Worm (Caenorhabditis elegans) whole organism, dauer: ENCODE measurements around the gene C34E11.2.

Experiments
- unc-62 ChIP-seq: sonication (generic microtip); optimal IDR thresholded peaks from 2 replicates; lab custom pipeline; 2017; ENCODE audit warnings: missing biosample characterization, missing genetic modification reagents, missing genetic modification characterization

Gene C34E11.2

DNA sequence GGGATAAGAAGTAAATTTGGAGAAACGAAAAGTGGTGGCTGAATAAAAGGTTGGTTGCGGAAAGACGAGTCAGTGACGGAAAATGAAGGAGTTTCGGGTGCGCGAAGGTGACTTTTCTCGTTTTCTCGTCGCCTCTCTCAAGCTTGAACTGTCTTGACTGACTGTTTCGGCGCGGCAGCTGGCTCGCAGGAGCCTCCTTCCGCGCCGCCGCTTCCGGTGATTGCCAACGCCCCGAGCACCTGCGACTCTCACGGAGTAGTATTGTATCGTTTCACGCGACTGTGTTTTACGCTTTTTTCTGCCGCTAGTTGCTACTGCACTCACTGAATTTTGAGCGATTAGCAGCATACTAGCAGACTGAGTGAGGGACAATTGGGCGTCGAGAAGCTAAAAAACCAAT lies at the start of gene C34E11.2:
C34E11.2 (minus strand) TSS at position 84 of the 400 bp plus-strand sequence.
- no peak for TF ChIP-seq unc-62 (GFP tag; lab: Kevin White, UChicago)

DNA sequence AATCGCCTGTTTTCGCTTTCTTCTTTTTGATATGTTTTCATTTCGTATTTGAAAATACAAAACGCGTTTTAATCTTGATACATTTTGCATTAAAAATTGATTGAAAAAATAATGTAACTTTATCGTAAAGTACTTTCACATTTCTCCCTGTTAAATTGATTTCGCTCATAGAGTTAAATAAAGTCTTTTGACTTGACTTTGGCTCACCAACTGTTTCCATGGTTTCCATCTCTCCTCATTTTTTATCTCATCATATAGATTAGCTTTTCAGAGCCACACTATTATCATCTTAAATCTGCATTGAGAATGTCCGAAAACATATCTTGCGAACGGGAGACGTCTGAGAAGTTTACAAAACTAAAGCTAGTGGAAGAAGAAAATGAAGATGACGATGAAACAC lies 48.8 kb upstream of the C34E11.2 start, which contains the start of gene F54F7.10:
F54F7.10 (plus strand) TSS at position 301 of the 400 bp plus-strand sequence.
- TF ChIP-seq unc-62 (GFP tag; lab: Kevin White, UChicago), result no peak

DNA sequence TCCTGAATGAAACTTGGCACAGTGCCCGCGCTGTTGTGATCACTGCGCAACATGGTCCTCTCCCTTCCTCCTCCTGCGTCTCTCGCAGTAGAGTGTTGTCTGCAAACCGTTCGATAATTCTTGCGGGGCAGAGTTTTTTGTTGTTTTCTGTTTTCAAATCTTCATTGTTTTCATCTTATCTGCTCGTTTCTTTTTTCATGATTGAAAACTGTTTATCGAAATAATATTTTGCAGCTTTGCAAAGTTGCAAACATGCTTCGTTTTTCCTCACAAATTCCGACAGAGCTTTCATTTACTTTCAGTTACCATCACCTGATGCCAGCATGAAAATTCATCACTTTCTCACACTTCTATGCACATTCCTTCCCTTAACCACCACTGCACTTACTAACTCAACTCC lies 42.6 kb upstream of the C34E11.2 start, which contains the start of gene mes-1:
mes-1 (plus strand) TSS at position 301 of the 400 bp plus-strand sequence.
- TF ChIP-seq unc-62 (GFP tag; lab: Kevin White, UChicago), result no peak

DNA sequence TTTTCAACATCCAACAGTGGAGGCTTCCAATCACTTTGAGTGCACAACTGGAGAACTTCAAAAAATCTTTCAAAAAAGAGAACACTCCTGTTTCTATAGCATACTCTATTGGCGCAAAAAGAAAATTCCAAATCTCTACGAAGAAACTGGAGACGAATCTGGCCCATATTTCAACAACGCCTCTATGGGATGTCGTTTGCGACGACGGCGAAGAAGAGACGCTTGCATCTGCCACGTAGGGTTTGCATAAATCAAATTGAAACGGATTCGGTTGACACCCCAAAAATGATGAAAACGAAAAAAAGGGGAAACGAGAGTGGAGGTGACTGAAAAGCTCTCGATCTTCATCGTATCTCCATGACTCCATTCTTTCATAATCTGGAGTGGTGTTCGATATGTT lies 41.7 kb upstream of the C34E11.2 start:
- no peak for TF ChIP-seq unc-62 (GFP tag; lab: Kevin White, UChicago)

DNA sequence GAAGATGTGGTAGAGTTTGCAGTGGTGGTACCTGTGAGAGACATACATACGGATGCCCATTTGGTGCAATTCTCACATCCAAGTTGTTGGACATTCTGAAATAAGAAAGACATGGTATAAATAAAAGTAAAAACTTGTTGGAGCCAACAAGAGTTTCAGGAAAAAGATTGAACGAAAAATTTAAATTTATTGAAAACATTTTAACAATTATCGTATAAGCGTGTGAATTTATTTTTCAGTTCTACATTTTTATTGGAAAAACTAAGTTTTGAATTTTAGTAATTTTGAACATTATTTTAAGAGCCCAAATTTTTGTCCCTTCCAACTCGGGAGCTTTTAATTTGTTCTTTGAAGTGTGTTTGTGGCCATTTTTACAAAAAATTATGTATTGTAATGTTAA lies 40.4 kb upstream of the C34E11.2 start, which contains the start of gene F54F7.8:
F54F7.8 (minus strand) TSS at position 101 of the 400 bp plus-strand sequence.
- TF ChIP-seq unc-62 (GFP tag; lab: Kevin White, UChicago), result no peak

DNA sequence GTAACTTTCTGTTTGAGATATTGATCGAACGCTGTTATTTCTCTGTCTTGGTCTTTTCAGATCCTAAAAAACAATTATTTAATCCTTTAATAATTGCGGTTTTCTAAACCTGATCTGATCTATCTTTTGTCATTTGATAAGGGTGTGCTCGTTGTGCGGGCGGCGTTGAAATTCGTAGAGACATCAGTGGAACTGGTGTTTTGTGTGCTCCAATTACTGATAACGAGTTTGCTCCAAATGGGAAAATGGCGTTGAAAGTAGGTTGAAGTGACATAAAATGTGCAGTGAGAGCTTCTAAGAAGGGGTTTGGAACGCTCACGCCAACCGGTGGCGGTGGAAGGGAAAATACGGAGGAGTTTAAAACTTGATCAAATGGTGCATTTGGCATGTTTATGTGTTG lies 39.9 kb upstream of the C34E11.2 start:
- no peak for TF ChIP-seq unc-62 (GFP tag; lab: Kevin White, UChicago)

DNA sequence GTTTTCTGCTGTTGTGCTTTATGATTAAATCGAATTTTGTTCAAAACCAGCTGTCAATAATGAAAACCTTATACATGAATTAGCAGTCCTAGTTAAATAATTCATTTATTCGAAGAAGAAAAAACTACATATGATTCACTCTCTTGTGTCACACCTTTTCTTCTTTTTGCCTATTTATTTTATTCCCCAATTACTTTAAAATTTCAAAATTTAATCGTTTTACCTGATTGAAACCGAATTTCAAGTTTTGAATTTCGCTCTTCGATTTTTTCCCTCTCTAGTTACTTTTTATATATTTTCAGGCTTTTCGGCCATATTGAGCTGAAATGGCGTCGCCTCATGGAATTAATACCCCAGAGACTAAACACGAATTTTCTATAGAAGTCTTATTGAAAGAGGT lies 37.9 kb upstream of the C34E11.2 start, which contains the start of gene xtr-1:
xtr-1 (plus strand) TSS at position 301 of the 400 bp plus-strand sequence.
- no peak for TF ChIP-seq unc-62 (GFP tag; lab: Kevin White, UChicago)

DNA sequence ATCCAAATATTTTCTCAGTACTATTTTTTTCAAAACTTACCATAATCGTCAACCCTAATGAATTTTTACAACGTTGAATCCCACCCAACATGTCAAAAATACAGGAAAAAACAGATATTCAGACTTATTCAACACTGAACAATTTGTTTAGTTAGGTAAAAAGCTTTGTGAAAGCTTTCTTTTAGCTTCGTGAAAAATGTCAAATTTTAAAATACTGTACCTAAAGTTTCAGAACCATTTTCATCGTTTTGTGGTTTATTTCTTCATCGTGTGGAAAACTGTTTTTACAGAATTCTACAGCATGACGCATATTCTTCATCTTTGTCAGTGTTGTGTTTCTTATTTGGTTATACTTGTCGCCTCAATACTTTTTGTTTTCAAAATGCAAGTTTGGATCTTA lies 36.0 kb upstream of the C34E11.2 start, which contains the start of gene F54F7.14:
F54F7.14 (plus strand) TSS at position 301 of the 400 bp plus-strand sequence.
- TF ChIP-seq unc-62 (GFP tag; lab: Kevin White, UChicago), result no peak

DNA sequence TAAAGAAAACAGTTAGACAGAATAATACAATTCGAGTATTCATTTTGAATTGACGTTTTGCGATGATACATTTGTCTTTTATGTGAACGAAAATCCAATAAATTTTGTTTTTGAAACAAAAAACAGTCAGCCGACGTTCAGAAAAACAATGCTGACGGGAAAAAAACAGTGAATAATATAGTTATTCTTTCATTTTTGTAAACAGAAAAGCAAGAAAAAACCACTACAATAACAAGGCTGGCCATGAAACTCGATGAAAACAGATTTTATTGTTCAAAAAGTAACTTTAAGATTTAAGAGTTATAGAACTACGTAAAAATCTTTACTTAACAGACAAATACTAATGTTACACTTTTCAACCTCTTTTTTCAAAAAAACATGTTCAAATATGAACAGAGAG lies 35.5 kb upstream of the C34E11.2 start, which contains the start of gene F54F7.3:
F54F7.3 (minus strand) TSS at position 101 of the 400 bp plus-strand sequence.
- TF ChIP-seq unc-62 (GFP tag; lab: Kevin White, UChicago), result no peak

DNA sequence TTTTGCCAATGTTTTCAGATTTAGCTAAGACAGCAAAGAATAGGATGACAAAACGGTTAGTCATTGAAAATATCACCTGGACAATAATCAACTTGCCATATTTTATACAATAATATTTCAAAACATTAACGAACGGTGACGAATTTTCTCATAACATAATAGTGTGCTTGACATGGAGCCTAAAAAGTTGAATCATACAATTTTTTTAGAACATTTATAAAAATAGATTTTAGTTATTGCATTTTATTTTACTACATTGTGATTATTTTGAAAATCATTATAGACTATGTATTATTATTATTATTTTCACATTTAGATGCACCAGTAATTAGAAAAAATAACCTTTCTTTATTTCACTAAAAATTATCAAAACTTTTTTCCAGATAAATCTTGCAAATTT lies 34.1 kb upstream of the C34E11.2 start, which contains the start of gene F54F7.9:
F54F7.9 (minus strand) TSS at position 101 of the 400 bp plus-strand sequence.
- no peak for TF ChIP-seq unc-62 (GFP tag; lab: Kevin White, UChicago)

DNA sequence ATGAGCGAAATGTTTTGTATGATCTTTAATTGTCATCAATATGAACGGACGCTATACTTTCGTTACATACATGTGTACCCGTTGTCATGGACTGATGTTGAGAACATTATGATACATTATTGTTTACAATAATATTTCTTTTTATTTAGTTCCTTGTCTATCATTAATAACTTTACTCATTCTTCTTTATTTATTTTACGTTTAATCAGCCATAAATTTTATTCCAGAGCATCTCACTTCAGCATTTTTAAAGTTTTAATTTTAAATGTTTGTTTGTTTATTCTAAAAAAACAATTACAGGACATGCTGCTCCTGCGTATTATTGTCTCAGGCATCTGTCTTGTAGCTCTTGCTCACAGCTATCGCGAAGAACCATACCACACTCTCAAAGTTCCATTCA lies 28.8 kb upstream of the C34E11.2 start, which contains the start of gene F54F7.2:
F54F7.2 (plus strand) TSS at position 301 of the 400 bp plus-strand sequence.
- TF ChIP-seq unc-62 (GFP tag; lab: Kevin White, UChicago), result no peak

DNA sequence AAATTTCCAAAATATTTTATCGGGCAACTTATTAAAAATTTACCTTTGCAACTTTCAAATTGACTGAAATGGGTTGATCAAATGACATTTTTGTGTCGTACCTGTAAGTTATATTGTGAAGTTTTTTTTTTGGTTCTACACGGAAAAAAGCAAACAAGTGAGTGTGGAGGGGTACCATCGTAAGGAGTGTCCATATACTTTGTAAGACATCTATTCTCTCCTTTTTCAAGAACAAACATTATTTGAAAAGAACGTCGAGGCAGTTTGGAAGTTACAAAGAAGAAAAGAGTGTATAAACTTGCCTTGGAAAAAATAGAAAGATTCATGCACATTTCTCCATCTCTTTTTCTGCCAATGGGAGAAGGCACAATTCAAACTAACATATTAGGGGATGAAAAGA lies 22.8 kb upstream of the C34E11.2 start, which contains the start of gene taf-7.1:
taf-7.1 (minus strand) TSS at position 101 of the 400 bp plus-strand sequence.
- TF ChIP-seq unc-62 (GFP tag; lab: Kevin White, UChicago), result no peak

DNA sequence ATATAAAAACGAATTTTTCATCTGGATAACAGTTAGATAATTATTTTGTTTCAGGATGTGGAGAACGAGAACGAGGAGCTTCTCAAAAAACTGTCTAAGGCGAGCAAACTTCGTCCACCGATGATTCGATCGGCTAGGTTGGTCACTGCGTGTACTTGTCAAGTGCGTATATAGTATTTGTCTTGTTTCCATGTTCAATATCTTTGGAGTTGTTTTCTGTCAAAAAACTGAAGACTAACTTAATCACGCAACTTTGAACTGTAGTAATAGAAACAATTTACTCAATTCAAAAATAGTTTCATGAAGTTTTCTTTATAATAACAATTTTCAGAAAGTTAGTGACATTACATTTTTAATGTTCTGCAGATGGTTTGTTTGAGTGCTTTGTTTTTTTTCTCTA lies 14.1 kb upstream of the C34E11.2 start:
- TF ChIP-seq unc-62 (GFP tag; lab: Kevin White, UChicago), result no peak

DNA sequence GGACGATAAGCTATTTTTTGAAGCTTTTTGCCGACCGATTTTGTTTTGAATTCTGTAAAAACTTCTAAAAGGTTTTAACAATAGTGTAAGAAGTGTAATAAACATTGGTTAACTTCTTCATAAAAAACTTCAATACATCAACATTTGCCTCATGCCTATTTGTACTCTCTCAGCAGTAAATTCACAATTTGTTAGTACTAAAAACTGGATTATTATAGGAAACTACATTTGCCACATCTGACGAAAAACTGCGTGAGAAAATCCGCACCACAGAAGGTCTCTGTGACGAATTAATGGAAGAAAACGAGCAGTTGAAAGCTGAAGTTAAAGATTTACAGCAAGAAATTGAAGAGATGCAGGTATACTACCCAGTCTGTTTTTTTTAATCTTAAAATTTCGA lies 13.0 kb upstream of the C34E11.2 start:
- no peak for TF ChIP-seq unc-62 (GFP tag; lab: Kevin White, UChicago)

DNA sequence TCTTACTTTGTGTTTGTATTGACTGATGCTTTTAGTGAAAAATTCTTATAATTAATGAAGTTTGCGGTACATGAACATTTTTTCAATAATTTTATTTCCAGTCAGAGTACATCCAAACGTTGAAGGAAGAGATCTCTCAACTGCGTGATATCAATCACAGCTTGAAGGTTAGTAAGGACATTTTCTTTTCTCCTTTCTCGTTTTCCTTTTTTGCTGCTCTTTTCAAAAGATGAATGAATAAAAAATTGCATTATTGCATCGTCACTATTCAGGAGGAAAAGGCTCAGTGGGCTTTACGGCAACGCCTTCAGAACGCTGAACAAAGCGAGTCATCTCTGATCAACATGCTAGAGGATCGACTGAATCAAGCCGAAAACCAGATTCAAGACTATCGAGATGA lies 12.3 kb upstream of the C34E11.2 start:
- TF ChIP-seq unc-62 (GFP tag; lab: Kevin White, UChicago), result no peak

DNA sequence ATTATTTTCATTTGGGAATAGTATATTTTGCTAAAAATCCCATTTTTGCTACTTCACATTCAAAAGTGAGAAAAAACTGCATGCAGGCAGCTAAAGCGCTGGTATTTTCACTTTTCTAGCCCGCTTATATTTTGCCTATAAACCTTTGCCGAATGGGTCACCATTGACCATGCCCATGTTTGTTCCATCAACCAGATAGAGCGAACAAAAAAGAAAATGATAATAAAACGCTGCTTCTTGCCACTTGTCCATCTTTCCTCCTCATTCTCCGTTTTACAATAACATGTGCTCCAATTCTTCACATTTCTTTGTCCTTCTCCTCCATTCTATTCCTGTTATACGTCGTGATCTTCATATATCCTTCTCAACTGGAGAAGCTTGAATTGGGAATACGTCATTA lies 9.2 kb upstream of the C34E11.2 start, which contains the start of gene tag-241:
tag-241 (plus strand) TSS at position 301 of the 400 bp plus-strand sequence.
- no peak for TF ChIP-seq unc-62 (GFP tag; lab: Kevin White, UChicago)

DNA sequence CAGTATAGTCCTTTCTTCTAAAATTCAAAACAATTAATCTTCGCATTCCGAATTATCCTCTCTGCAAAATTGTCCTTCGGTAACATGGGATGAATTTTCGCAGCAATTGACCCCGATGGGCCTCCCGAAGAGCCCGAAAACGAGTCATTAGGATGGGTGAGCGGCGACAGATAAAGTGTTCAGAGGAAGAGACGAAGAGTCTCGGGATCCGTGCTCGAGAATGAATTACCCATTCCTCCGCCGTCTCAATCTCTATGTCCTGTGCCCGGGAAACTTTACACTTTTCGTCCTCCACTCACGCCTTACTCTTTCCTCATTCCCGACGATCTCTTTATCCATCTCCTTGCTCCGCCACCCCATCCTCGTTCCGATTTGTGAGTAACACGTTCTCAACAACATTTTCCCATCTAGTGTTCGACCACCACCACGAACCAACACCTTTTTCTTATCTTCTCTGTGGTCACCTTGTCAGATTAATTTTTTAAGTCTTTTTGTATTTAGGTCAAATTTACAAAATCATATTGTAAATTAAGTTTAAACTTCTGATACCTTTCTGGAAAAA lies 6.7 kb upstream of the C34E11.2 start:
- TF ChIP-seq unc-62 (GFP tag; lab: Kevin White, UChicago), result no peak
